Worm (Caenorhabditis elegans) whole organism, L3 larva: ENCODE measurements around the gene H42K12.3.

Experiments used
- R02D3.7 ChIP-seq: fragments of 150-350 bp; optimal IDR thresholded peaks from 2 replicates; lab custom pipeline; 2014; ENCODE audit warnings: missing biosample characterization, missing genetic modification characterization
- aly-2 ChIP-seq: fragments of 150-350 bp; optimal IDR thresholded peaks from 2 replicates; lab custom pipeline; 2014; ENCODE audit warnings: missing biosample characterization, missing genetic modification characterization
- ceh-28 ChIP-seq: fragments of 150-350 bp; optimal IDR thresholded peaks from 2 replicates; lab custom pipeline; 2014; ENCODE audit warnings: missing biosample characterization, missing genetic modification reagents, missing genetic modification characterization
- ceh-82 ChIP-seq: fragments of 150-350 bp; optimal IDR thresholded peaks from 2 replicates; lab custom pipeline; 2014; ENCODE audit warnings: missing biosample characterization, missing genetic modification characterization
- ceh-9 ChIP-seq: sonication (generic microtip); optimal IDR thresholded peaks from 2 replicates; lab custom pipeline; 2018; ENCODE audit warnings: missing biosample characterization, missing genetic modification characterization
- daf-12 ChIP-seq: fragments of 150-350 bp; optimal IDR thresholded peaks from 2 replicates; lab custom pipeline; 2014; ENCODE audit warnings: missing biosample characterization, missing genetic modification reagents, missing genetic modification characterization
- egl-27 ChIP-seq: sonication (generic microtip); optimal IDR thresholded peaks from 4 replicates; lab custom pipeline; 2017; ENCODE audit warnings: missing biosample characterization, missing genetic modification reagents, missing genetic modification characterization
- egl-5 ChIP-seq: fragments of 150-350 bp; optimal IDR thresholded peaks from 2 replicates; lab custom pipeline; 2017; ENCODE audit warnings: missing biosample characterization, missing genetic modification reagents, missing genetic modification characterization, inconsistent platforms
- elt-1 ChIP-seq: fragments of 150-350 bp; optimal IDR thresholded peaks from 2 replicates; lab custom pipeline; 2014; ENCODE audit warnings: missing biosample characterization, missing genetic modification characterization
- elt-2 ChIP-seq: sonication (generic microtip); optimal IDR thresholded peaks from 2 replicates; lab custom pipeline; 2016; ENCODE audit warnings: missing genetic modification reagents, mild to moderate bottlenecking, missing genetic modification characterization, missing compliant biosample characterization
- elt-3 ChIP-seq, 3 experiments: fragments of 150-350 bp in 1 of 3; sonication (generic microtip) in 2 of 3; optimal IDR thresholded peaks; 2 replicates in 2 of 3; 4 replicates in 1 of 3; lab custom pipeline; 2014 to 2017; ENCODE audit warnings: missing biosample characterization in 3 of 3, missing genetic modification characterization in 3 of 3
- eor-1 ChIP-seq, 2 experiments: fragments of 150-350 bp; optimal IDR thresholded peaks; 2 replicates each; lab custom pipeline; 2014 to 2018; ENCODE audit warnings: missing biosample characterization in 2 of 2, missing genetic modification characterization in 2 of 2
- fkh-2 ChIP-seq: fragments of 150-350 bp; optimal IDR thresholded peaks from 2 replicates; lab custom pipeline; 2014; ENCODE audit warnings: missing biosample characterization, missing genetic modification reagents, missing genetic modification characterization
- fos-1 ChIP-seq: fragments of 150-350 bp; optimal IDR thresholded peaks from 2 replicates; lab custom pipeline; 2014; ENCODE audit warnings: missing biosample characterization, missing genetic modification characterization
- hmg-11 ChIP-seq: sonication (generic microtip); optimal IDR thresholded peaks from 2 replicates; lab custom pipeline; 2016; ENCODE audit warnings: missing genetic modification characterization, missing compliant biosample characterization
- jun-1 ChIP-seq: fragments of 150-350 bp; optimal IDR thresholded peaks from 2 replicates; lab custom pipeline; 2014; ENCODE audit warnings: missing biosample characterization, missing genetic modification reagents, missing genetic modification characterization
- lin-15B ChIP-seq: fragments of 150-350 bp; optimal IDR thresholded peaks from 2 replicates; lab custom pipeline; 2014; ENCODE audit warnings: missing biosample characterization, missing genetic modification characterization
- lsy-12 ChIP-seq: sonication (generic microtip); optimal IDR thresholded peaks from 2 replicates; lab custom pipeline; 2016; ENCODE audit warnings: mild to moderate bottlenecking, missing genetic modification characterization, missing compliant biosample characterization
- mdl-1 ChIP-seq: fragments of 150-350 bp; optimal IDR thresholded peaks from 2 replicates; lab custom pipeline; 2014; ENCODE audit warnings: missing biosample characterization, missing genetic modification characterization
- nfya-1 ChIP-seq: sonication (generic microtip); optimal IDR thresholded peaks from 2 replicates; lab custom pipeline; 2017; ENCODE audit warnings: missing genetic modification characterization, mild to moderate bottlenecking, missing compliant biosample characterization, antibody characterized with exemption, moderate library complexity; ENCODE audit not compliant: insufficient read depth
- nhr-11 ChIP-seq: fragments of 150-350 bp; optimal IDR thresholded peaks from 2 replicates; lab custom pipeline; 2014; ENCODE audit warnings: missing biosample characterization, missing genetic modification characterization
- nhr-23 ChIP-seq: fragments of 150-350 bp; optimal IDR thresholded peaks from 2 replicates; lab custom pipeline; 2014; ENCODE audit warnings: missing biosample characterization, missing genetic modification reagents, missing genetic modification characterization
- nhr-237 ChIP-seq: fragments of 150-350 bp; optimal IDR thresholded peaks from 2 replicates; lab custom pipeline; 2014; ENCODE audit warnings: missing biosample characterization, missing genetic modification characterization
- nhr-25 ChIP-seq: sonication (generic microtip); optimal IDR thresholded peaks from 2 replicates; lab custom pipeline; 2017; ENCODE audit warnings: missing biosample characterization, missing genetic modification characterization
- nhr-43 ChIP-seq: sonication (generic microtip); optimal IDR thresholded peaks from 2 replicates; lab custom pipeline; 2016; ENCODE audit warnings: mild to moderate bottlenecking, missing genetic modification characterization, missing compliant biosample characterization; ENCODE audit not compliant: poor library complexity, severe bottlenecking
- nhr-67 ChIP-seq: fragments of 150-350 bp; optimal IDR thresholded peaks from 2 replicates; lab custom pipeline; 2014; ENCODE audit warnings: missing biosample characterization, missing genetic modification characterization
- nhr-76 ChIP-seq: fragments of 150-350 bp; sonication (generic microtip); optimal IDR thresholded peaks from 5 replicates; lab custom pipeline; 2014; ENCODE audit warnings: missing biosample characterization, missing genetic modification characterization
- pha-4 ChIP-seq: fragments of 150-350 bp; optimal IDR thresholded peaks from 2 replicates; lab custom pipeline; 2014; ENCODE audit warnings: missing biosample characterization, missing genetic modification reagents, missing genetic modification characterization
- pqm-1 ChIP-seq: fragments of 150-350 bp; optimal IDR thresholded peaks from 2 replicates; lab custom pipeline; 2017; ENCODE audit warnings: missing biosample characterization, missing genetic modification characterization, inconsistent platforms
- sea-2 ChIP-seq: fragments of 150-350 bp; sonication (generic microtip); optimal IDR thresholded peaks from 4 replicates; lab custom pipeline; 2014; ENCODE audit warnings: missing biosample characterization, missing genetic modification reagents, missing genetic modification characterization
- snpc-4 ChIP-seq: fragments of 150-350 bp; optimal IDR thresholded peaks from 2 replicates; lab custom pipeline; 2014; ENCODE audit warnings: missing biosample characterization, missing genetic modification characterization
- tbx-2 ChIP-seq: sonication (generic microtip); optimal IDR thresholded peaks from 2 replicates; lab custom pipeline; 2016; ENCODE audit warnings: mild to moderate bottlenecking, missing genetic modification characterization, missing compliant biosample characterization
- unc-39 ChIP-seq: sonication (generic microtip); optimal IDR thresholded peaks from 4 replicates; lab custom pipeline; 2017; ENCODE audit warnings: missing biosample characterization, missing genetic modification characterization
- unc-62 ChIP-seq: fragments of 150-350 bp; sonication (generic microtip); optimal IDR thresholded peaks from 4 replicates; lab custom pipeline; 2014; ENCODE audit warnings: missing biosample characterization, missing genetic modification reagents, missing genetic modification characterization
- zag-1 ChIP-seq: fragments of 150-350 bp; optimal IDR thresholded peaks from 2 replicates; lab custom pipeline; 2014; ENCODE audit warnings: missing biosample characterization, missing genetic modification characterization
- ztf-11 ChIP-seq: fragments of 150-350 bp; optimal IDR thresholded peaks from 2 replicates; lab custom pipeline; 2014; ENCODE audit warnings: missing biosample characterization, missing genetic modification characterization

Gene H42K12.3

DNA sequence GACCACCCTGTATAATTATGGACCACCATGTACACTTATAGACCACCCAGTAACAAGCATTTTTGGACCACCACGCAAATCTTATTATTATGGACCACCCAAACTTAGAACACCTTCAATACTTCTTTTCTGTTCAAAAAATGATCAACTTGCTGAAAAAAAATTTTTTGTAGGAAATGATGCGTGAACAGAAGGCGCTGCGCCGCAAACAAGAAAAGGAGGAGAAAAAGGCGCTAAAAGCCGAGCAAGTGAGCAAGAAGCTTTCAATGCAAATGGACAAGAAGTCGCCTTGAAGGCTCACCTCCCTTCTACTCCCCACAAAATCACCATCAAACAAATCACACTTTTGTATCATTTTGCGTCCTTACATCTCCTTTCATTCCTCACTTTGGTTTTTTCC is 16.0 kb downstream of the H42K12.3 start:
- TF ChIP-seq R02D3.7 (tag; lab: Kevin White, UChicago) = no peak
- TF ChIP-seq pqm-1 (tag; lab: Kevin White, UChicago) = no peak
- TF ChIP-seq daf-12 (tag; lab: Kevin White, UChicago) = no peak
- TF ChIP-seq egl-27 (tag; lab: Kevin White, UChicago) = no peak
- TF ChIP-seq elt-1 (tag; lab: Kevin White, UChicago) = no peak
- no peak for TF ChIP-seq nhr-76 (tag; lab: Kevin White, UChicago)
- no peak for TF ChIP-seq aly-2 (tag; lab: Kevin White, UChicago)
- TF ChIP-seq ceh-9 (tag; lab: Kevin White, UChicago) = no peak
- TF ChIP-seq ceh-82 (tag; lab: Kevin White, UChicago) = no peak
- no peak for TF ChIP-seq elt-2
- no peak for TF ChIP-seq nhr-43 (tag; lab: Kevin White, UChicago)
- no peak for TF ChIP-seq ceh-28 (tag; lab: Kevin White, UChicago)
- TF ChIP-seq, all 47 proteins: peak for 0

DNA sequence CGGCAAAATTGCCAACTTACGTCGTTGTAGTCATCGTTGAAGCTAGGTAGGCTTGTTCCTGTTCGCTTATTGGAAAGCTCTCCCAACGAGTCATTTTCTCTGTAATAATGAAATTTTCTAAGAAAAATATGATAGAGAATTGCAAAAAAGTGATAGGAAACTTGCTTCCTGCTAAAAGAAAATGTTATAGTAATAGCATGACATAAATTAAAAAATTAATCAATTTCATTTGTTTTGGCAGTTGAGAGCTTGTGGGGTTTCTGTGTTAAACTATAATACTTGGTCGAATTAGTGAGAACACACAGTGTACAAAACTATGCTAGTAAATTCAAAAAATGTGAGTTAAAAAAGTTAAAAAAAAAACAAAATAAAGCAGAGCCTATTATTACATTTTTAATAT is 18.7 kb downstream of the H42K12.3 start, which contains the start of gene F21E9.2:
F21E9.2 (minus strand) TSS at position 101 of the 400 bp plus-strand sequence.
- TF ChIP-seq ceh-9 (tag; lab: Kevin White, UChicago) = no peak
- TF ChIP-seq nhr-43 (tag; lab: Kevin White, UChicago) = no peak
- TF ChIP-seq nhr-11 (tag; lab: Kevin White, UChicago) = no peak
- TF ChIP-seq elt-3 (tag; optimal IDR thresholded peaks at IDR 0.05; lab: Kevin White, UChicago) = no peak
- no peak for TF ChIP-seq snpc-4 (tag; lab: Kevin White, UChicago)
- TF ChIP-seq unc-39 (tag; lab: Kevin White, UChicago) = no peak
- no peak for TF ChIP-seq egl-5 (tag; lab: Kevin White, UChicago)
- TF ChIP-seq mdl-1 (tag; lab: Kevin White, UChicago) = no peak
- no peak for TF ChIP-seq nfya-1 (tag; lab: Kevin White, UChicago)
- no peak for TF ChIP-seq nhr-67
- no peak for TF ChIP-seq elt-2
- TF ChIP-seq, all 47 proteins: peak for 0

DNA sequence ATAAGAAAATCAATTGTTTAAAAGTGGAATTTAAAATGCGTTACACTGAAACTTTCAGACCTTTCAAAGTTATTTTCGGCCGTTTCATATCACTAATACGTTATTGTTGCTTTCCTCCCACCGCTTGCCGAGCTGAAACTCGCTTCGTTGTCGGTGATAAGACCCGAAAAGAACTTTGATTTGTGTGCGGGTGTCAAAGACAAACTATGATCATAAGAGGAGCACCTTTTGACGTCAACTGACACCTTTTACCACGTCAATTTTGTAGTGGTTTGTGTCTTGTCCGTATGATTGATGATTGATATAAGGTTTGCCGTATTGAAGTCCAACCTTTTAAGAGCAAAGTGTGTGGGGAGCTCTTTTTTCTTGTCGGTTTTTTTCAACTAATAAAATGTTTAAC is 25.8 kb downstream of the H42K12.3 start, which contains the start of gene ttr-37:
ttr-37 (minus strand) TSS at position 167 of the 400 bp plus-strand sequence.
- TF ChIP-seq nhr-76 (tag; lab: Kevin White, UChicago) = no peak
- TF ChIP-seq elt-1 (tag; lab: Kevin White, UChicago) = no peak
- no peak for TF ChIP-seq fkh-2 (tag; lab: Kevin White, UChicago)
- TF ChIP-seq jun-1 (tag; lab: Kevin White, UChicago) = peak; percentile 29
- peak; percentile 96 for TF ChIP-seq pqm-1 (tag; lab: Kevin White, UChicago)
- no peak for TF ChIP-seq ceh-82 (tag; lab: Kevin White, UChicago)
- peak; percentile 6 for TF ChIP-seq nfya-1 (tag; lab: Kevin White, UChicago)
- TF ChIP-seq pha-4 = peak; percentile 65
- no peak for TF ChIP-seq egl-5 (tag; lab: Kevin White, UChicago)
- TF ChIP-seq nhr-25 (tag; lab: Kevin White, UChicago) = no peak
- TF ChIP-seq zag-1 (tag; lab: Kevin White, UChicago) = no peak
- no peak for TF ChIP-seq fos-1 (tag; lab: Kevin White, UChicago)
- TF ChIP-seq ztf-11 (tag; lab: Kevin White, UChicago) = no peak
- TF ChIP-seq elt-2 = peak; percentile 97
- TF ChIP-seq nhr-23 = no peak
- TF ChIP-seq hmg-11 = no peak

ce11 chrX:1337834-1338233 is 26.6 kb downstream of the H42K12.3 start:
- TF ChIP-seq pha-4 = peak; percentile 18
- no peak for TF ChIP-seq ztf-11 (tag; lab: Kevin White, UChicago)
- TF ChIP-seq pqm-1 (tag; lab: Kevin White, UChicago) = peak; percentile 56
- TF ChIP-seq nhr-237 (tag; lab: Kevin White, UChicago) = no peak
- no peak for TF ChIP-seq aly-2 (tag; lab: Kevin White, UChicago)
- TF ChIP-seq elt-2 = peak; percentile 58

DNA sequence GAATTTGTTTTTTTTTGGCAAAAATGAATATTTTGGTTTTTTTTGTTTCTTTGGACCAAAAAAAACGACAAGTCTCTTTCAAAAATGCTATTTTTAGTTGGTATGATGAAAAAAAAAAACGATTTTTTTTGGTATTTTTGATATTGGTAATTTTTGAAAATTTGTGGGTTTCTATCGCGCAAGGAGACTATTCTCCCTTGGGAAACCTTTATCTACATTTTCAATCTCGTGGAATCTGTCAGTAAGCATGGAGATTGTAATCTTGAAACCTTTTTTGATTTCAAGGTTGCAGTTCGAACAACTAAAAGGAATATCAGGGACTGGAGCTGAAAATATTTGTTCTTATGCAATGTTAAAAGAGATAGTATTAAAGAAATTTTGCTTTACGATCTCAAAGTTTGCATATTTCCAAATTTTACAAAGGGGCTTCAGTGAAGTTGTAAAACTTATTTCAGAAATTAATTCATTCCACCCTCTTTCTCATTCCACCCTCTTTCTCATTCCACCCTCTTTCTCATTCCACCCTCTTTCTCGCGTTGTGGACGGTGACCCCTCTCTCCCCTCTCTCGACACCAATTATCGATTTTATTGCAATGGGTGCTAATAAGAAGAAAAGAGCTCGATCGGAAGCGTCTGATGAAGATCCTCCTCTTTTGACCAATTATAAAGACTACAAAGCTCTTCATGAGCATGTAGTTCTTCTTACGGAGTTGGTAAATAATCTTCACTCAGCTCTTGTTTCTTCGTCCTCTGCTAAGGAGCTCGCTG is 27.9 kb downstream of the H42K12.3 start:
- TF ChIP-seq nfya-1 (tag; lab: Kevin White, UChicago) (no peak), snpc-4 (tag; lab: Kevin White, UChicago) (no peak), eor-1 (tag; optimal IDR thresholded peaks at IDR 0.05; lab: Kevin White, UChicago) (no peak), lin-15B (no peak), nhr-25 (tag; lab: Kevin White, UChicago) (peak; percentile 45), lsy-12 (no peak), elt-2 (no peak), pha-4 (peak; percentile 4), nhr-11 (tag; lab: Kevin White, UChicago) (no peak), tbx-2 (tag; lab: Kevin White, UChicago) (peak; percentile 9), unc-62 (GFP tag; lab: Kevin White, UChicago) (no peak), sea-2 (GFP tag; lab: Kevin White, UChicago) (no peak), nhr-23 (peak; percentile 42), hmg-11 (peak; percentile 22), ceh-82 (tag; lab: Kevin White, UChicago) (no peak), fos-1 (tag; lab: Kevin White, UChicago) (no peak), ceh-9 (tag; lab: Kevin White, UChicago) (no peak), elt-1 (tag; lab: Kevin White, UChicago) (peak; percentile 91), nhr-43 (tag; lab: Kevin White, UChicago) (peak; percentile 52)
